Worm (Caenorhabditis elegans): ENCODE data around the gene glb-27.

Gene glb-27

DNA sequence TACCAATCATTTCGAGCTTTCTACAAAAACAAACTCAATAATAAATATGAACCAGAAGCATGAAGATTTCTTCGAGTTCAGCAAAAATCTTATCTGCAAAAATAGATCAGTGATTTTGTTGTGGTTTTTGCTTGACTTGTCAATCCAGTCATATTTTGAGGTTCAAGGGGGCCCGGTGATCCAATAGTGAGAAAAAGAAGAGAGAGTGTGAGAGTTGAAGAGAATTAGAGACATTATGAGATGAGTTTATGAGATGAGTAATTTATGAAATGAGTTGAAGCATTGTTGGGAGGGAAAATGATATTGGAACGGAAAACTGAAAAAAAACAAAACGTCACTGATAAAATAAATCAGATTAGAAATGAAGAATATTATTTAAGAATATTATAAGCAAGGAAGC lies 47.1 kb downstream of the glb-27 start, which contains the start of gene T13H5.1:
T13H5.1 (minus strand) TSS at position 101 of the 400 bp plus-strand sequence.
- TF ChIP-seq unc-55 (GFP tag; optimal IDR thresholded peaks at IDR 0.05) (no peak), ceh-82 (tag; optimal IDR thresholded peaks at IDR 0.05) (no peak), lin-39 (tag; optimal IDR thresholded peaks at IDR 0.05) (no peak), unc-62 (GFP tag; optimal IDR thresholded peaks at IDR 0.05) (no peak), sma-3 (GFP tag; optimal IDR thresholded peaks at IDR 0.05) (no peak), gmeb-1 (tag; optimal IDR thresholded peaks at IDR 0.05) (no peak), zag-1 (tag; optimal IDR thresholded peaks at IDR 0.05) (no peak), snpc-4 (tag; optimal IDR thresholded peaks at IDR 0.05) (no peak), nhr-11 (tag; optimal IDR thresholded peaks at IDR 0.05) (no peak)

- TF ChIP-seq ztf-4 (tag; optimal IDR thresholded peaks at IDR 0.05) (no peak), nhr-21 (tag; optimal IDR thresholded peaks at IDR 0.05) (no peak), fos-1 (tag; optimal IDR thresholded peaks at IDR 0.05) (peak; percentile 51)
Measured at ce11 chrII:8506759-8507158, 49.3 kb downstream of the glb-27 start.

DNA sequence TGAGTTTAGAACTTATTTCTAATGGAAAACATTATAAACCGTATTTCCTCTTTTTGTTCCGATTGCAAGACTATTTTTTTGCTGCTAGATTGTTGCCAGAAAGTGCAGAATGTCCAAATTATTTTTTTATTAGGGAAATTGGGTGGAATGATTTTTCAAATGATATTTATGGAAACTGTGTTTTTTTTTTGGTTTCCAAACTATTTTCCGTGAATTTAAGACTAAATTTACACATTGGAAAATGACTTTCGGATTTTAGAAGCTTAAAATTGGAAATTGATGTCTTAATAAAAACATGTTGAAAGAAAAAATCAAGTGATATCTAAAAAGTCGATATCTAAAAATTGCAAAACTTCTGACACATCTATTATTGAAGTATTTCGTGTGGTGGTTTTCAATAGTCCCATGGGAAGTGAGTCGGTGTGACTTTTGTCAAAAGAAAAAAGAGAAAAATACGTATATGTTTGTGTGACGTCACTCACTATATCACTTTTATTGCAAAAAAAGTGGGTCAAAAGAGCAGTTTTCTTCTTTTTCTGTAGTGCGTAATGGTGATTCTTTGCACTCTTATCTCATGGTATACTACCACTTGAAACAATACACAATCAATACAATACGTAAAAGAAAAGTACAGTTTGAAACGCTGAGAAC lies 51.9 kb downstream of the glb-27 start:
- TF ChIP-seq lsy-2 (tag; optimal IDR thresholded peaks at IDR 0.05) (peak in 1 of 2 experiments; percentile 0), F13H6.1 (tag; optimal IDR thresholded peaks at IDR 0.05) (no peak), sma-3 (GFP tag; optimal IDR thresholded peaks at IDR 0.05) (no peak), ceh-82 (tag; optimal IDR thresholded peaks at IDR 0.05) (no peak), nhr-129 (tag; optimal IDR thresholded peaks at IDR 0.05) (no peak), crh-2 (tag; optimal IDR thresholded peaks at IDR 0.05) (peak; percentile 28), gmeb-1 (tag; optimal IDR thresholded peaks at IDR 0.05) (no peak), zag-1 (tag; optimal IDR thresholded peaks at IDR 0.05) (no peak), fos-1 (tag; optimal IDR thresholded peaks at IDR 0.05) (peak; percentile 19), aly-2 (tag; optimal IDR thresholded peaks at IDR 0.05) (no peak), lin-39 (tag; optimal IDR thresholded peaks at IDR 0.05) (no peak), mbf-1 (tag; optimal IDR thresholded peaks at IDR 0.05) (no peak)

DNA sequence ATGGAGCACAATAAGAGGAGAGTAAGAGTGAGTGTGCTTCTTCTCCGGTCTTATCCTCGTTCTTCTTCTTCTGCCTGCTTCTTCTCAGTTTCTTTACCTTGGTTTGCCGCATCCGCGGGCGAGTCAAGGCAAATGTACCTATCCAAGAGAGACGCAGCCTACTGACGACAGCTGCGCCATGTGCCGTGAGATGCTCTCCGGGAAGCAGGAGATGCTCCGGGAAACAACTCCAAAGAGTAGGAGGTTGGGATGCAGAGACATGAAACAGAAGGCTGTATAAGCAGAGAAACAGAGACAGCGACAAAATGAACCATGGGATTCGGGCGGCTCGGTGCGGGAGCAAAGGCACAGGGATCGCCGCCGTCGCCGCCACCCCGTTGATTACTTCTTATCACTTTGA lies 57.0 kb downstream of the glb-27 start:
- TF ChIP-seq nhr-10 (tag; optimal IDR thresholded peaks at IDR 0.05) = no peak
- TF ChIP-seq nhr-129 (tag; optimal IDR thresholded peaks at IDR 0.05) = peak; percentile 50
- TF ChIP-seq sma-9 (GFP tag; optimal IDR thresholded peaks at IDR 0.05) = peak; percentile 35
- TF ChIP-seq sma-9 (tag; optimal IDR thresholded peaks at IDR 0.05) = no peak
- no peak for TF ChIP-seq ZK546.5 (tag; optimal IDR thresholded peaks at IDR 0.05)
- TF ChIP-seq F13H6.1 (tag; optimal IDR thresholded peaks at IDR 0.05) = peak; percentile 71
- peak; percentile 34 for TF ChIP-seq C34F6.9 (tag; optimal IDR thresholded peaks at IDR 0.05)

ce11 chrII:8498173-8498572 lies 57.9 kb downstream of the glb-27 start:
- TF ChIP-seq dmd-4 (tag; optimal IDR thresholded peaks at IDR 0.05) (no peak), gmeb-1 (tag; optimal IDR thresholded peaks at IDR 0.05) (no peak), sma-9 (GFP tag; optimal IDR thresholded peaks at IDR 0.05) (no peak), sma-9 (tag; optimal IDR thresholded peaks at IDR 0.05) (no peak), nhr-23 (tag; optimal IDR thresholded peaks at IDR 0.05) (no peak), ceh-82 (tag; optimal IDR thresholded peaks at IDR 0.05) (no peak), ZK546.5 (tag; optimal IDR thresholded peaks at IDR 0.05) (no peak), egl-27 (tag; optimal IDR thresholded peaks at IDR 0.05) (no peak), alr-1 (tag; optimal IDR thresholded peaks at IDR 0.05) (no peak), snpc-4 (tag; optimal IDR thresholded peaks at IDR 0.05) (no peak), ama-1 (optimal IDR thresholded peaks at IDR 0.05) (no peak), nhr-21 (tag; optimal IDR thresholded peaks at IDR 0.05) (no peak), unc-62 (GFP tag; optimal IDR thresholded peaks at IDR 0.05) (no peak), ztf-1 (GFP tag; conservative IDR thresholded peaks at IDR 0.05) (no peak), lsy-2 (tag; optimal IDR thresholded peaks at IDR 0.05) (no peak), lin-13 (GFP tag; optimal IDR thresholded peaks at IDR 0.05) (no peak), crh-2 (tag; optimal IDR thresholded peaks at IDR 0.05) (no peak)

Data from whole organism, L2 larva.